Comparison of ENCODE assay signal across 3 fruit fly cellular contexts in the genomic region with DNA sequence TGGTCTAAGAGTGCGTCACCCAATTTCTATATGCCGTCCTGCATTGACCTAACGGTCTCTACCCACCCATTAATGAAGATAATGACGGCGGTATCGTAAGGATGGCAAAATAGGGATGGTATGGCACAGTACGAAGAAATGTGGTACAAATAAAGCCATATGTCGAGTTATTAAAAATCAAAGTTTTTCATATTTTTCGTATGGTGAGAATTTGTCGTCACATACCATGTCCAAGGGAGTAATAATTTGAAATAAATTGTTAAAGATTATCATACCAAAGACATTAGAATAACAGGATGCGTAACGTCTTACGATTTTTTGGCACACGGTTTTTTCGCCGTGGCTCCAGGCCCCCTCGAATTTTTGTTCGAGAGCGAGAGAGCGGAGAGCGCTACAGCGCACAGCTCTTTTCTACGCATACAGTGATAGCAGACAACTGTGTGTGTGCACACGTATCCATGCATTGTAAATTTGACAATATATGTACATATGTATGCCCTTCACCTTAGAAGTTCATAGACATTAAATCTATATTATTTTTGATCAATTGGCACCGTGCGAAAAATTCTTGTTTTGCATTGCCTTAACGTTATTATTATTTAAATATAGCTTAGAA.
TF ChIP-seq lines count a peak whose summit lies in the region.

No protein-coding gene starts in this region.

- TF ChIP-seq CTCF in whole organism, embryonic (GFP tag; optimal IDR thresholded peaks at IDR 0.05; lab: Kevin White, UChicago), result no peak

TF ChIP-seq in whole organism, adult, 20 proteins besides CTCF, POLR2A, EP300 and RAD21:
- peak; percentile 26 for TF ChIP-seq kay (GFP tag; lab: Kevin White, UChicago; ENCODE audit: borderline replicate concordance)
- TF ChIP-seq bab1 (GFP tag; optimal IDR thresholded peaks at IDR 0.05; lab: Kevin White, UChicago), result peak; percentile 8
- no peak for TF ChIP-seq pad (GFP tag; optimal IDR thresholded peaks at IDR 0.05; lab: Kevin White, UChicago)
- TF ChIP-seq ovo (GFP tag; optimal IDR thresholded peaks at IDR 0.05; lab: Kevin White, UChicago), result no peak

TF ChIP-seq in whole organism, embryonic, 481 proteins besides CTCF, POLR2A, EP300 and RAD21 (continues in another document):
- TF ChIP-seq Mes4 (GFP tag; optimal IDR thresholded peaks at IDR 0.05; lab: Kevin White, UChicago) (no peak), CG33557 (GFP tag; optimal IDR thresholded peaks at IDR 0.05; lab: Kevin White, UChicago) (no peak), CG32772 (GFP tag; IDR thresholded peaks at IDR 0.05; lab: Robert Waterston, UW) (no peak), CG8359 (GFP tag; optimal IDR thresholded peaks at IDR 0.05; lab: Kevin White, UChicago; ENCODE audit: borderline replicate concordance) (no peak), sens-2 (GFP tag; IDR thresholded peaks at IDR 0.05; lab: Robert Waterston, UW) (no peak), TFAM (GFP tag; optimal IDR thresholded peaks at IDR 0.05; lab: Kevin White, UChicago) (no peak), HHEX (GFP tag; optimal IDR thresholded peaks at IDR 0.05; lab: Kevin White, UChicago) (no peak), slbo (GFP tag; IDR thresholded peaks at IDR 0.05; lab: Robert Waterston, UW) (0 out of 2 replicates have a peak, but pooled peaks have one; percentile 4), Jarid2 (GFP tag; optimal IDR thresholded peaks at IDR 0.05; lab: Kevin White, UChicago) (no peak), CG6854 (GFP tag; optimal IDR thresholded peaks at IDR 0.05; lab: Kevin White, UChicago) (no peak), grau (tag; optimal IDR thresholded peaks at IDR 0.05; lab: Kevin White, UChicago) (no peak), Oli (tag; optimal IDR thresholded peaks at IDR 0.05; lab: Kevin White, UChicago) (no peak), eve (GFP tag; optimal IDR thresholded peaks at IDR 0.05; lab: Kevin White, UChicago) (peak in 1 of 2 experiments; percentile 16), ab (GFP tag; optimal IDR thresholded peaks at IDR 0.05; lab: Kevin White, UChicago) (no peak), CG30020 (tag; optimal IDR thresholded peaks at IDR 0.05; lab: Kevin White, UChicago) (no peak), HLHmδ (GFP tag; optimal IDR thresholded peaks at IDR 0.05; lab: Kevin White, UChicago) (peak; percentile 32), CG4282 (GFP tag; optimal IDR thresholded peaks at IDR 0.05; lab: Kevin White, UChicago) (no peak), CG11696 (GFP tag; IDR thresholded peaks at IDR 0.05; lab: Robert Waterston, UW) (no peak), tx (GFP tag; optimal IDR thresholded peaks at IDR 0.05; lab: Kevin White, UChicago) (no peak), Deaf1 (tag; optimal IDR thresholded peaks at IDR 0.05; lab: Kevin White, UChicago) (no peak), slp2 (GFP tag; optimal IDR thresholded peaks at IDR 0.05; lab: Kevin White, UChicago) (no peak), sens (GFP tag; lab: Kevin White, UChicago) (peak; percentile 74), CG4328 (GFP tag; optimal IDR thresholded peaks at IDR 0.05; lab: Kevin White, UChicago) (no peak), lov (optimal IDR thresholded peaks at IDR 0.05; lab: Kevin White, UChicago) (no peak), lov (GFP tag; IDR thresholded peaks at IDR 0.05; lab: Robert Waterston, UW) (no peak), CG2129 (GFP tag; IDR thresholded peaks at IDR 0.05; lab: Robert Waterston, UW; ENCODE audit: partially characterized antibody) (no peak), Trl (optimal IDR thresholded peaks at IDR 0.05; lab: Kevin White, UChicago) (peak; percentile 78 to 83), Trl (GFP tag; optimal IDR thresholded peaks at IDR 0.05; lab: Kevin White, UChicago) (no peak), CG1603 (tag; optimal IDR thresholded peaks at IDR 0.05; lab: Kevin White, UChicago) (no peak), Sox100B (GFP tag; optimal IDR thresholded peaks at IDR 0.05; lab: Kevin White, UChicago) (no peak), schlank (tag; optimal IDR thresholded peaks at IDR 0.05; lab: Kevin White, UChicago) (no peak), ems (GFP tag; optimal IDR thresholded peaks at IDR 0.05; lab: Kevin White, UChicago) (peak; percentile 29), zfh1 (GFP tag; IDR thresholded peaks at IDR 0.05; lab: Robert Waterston, UW) (no peak), CG10366 (GFP tag; IDR thresholded peaks at IDR 0.05; lab: Robert Waterston, UW) (no peak), CG12659 (GFP tag; optimal IDR thresholded peaks at IDR 0.05; lab: Kevin White, UChicago) (peak; percentile 44), rib (GFP tag; IDR thresholded peaks at IDR 0.05; lab: Robert Waterston, UW) (no peak), MESR4 (GFP tag; optimal IDR thresholded peaks at IDR 0.05; lab: Kevin White, UChicago) (peak; percentile 95), sna (GFP tag; IDR thresholded peaks at IDR 0.05; lab: Robert Waterston, UW; ENCODE audit: partially characterized antibody) (no peak), chm (GFP tag; IDR thresholded peaks at IDR 0.05; lab: Robert Waterston, UW) (no peak), lab (GFP tag; optimal IDR thresholded peaks at IDR 0.05; lab: Kevin White, UChicago) (no peak), CG8388 (GFP tag; optimal IDR thresholded peaks at IDR 0.05; lab: Kevin White, UChicago) (no peak)

TF ChIP-seq in whole organism, wandering third instar larva, 38 proteins besides CTCF, POLR2A, EP300 and RAD21:
- TF ChIP-seq Dfd (GFP tag; optimal IDR thresholded peaks at IDR 0.05; lab: Kevin White, UChicago) (peak; percentile 53), rgr (GFP tag; optimal IDR thresholded peaks at IDR 0.05; lab: Kevin White, UChicago) (no peak), HLH106 (tag; optimal IDR thresholded peaks at IDR 0.05; lab: Kevin White, UChicago) (no peak), CrebA (GFP tag; optimal IDR thresholded peaks at IDR 0.05; lab: Kevin White, UChicago; ENCODE audit: borderline replicate concordance) (no peak), Hnf4 (GFP tag; optimal IDR thresholded peaks at IDR 0.05; lab: Kevin White, UChicago) (no peak), tai (GFP tag; optimal IDR thresholded peaks at IDR 0.05; lab: Kevin White, UChicago) (no peak), jim (GFP tag; optimal IDR thresholded peaks at IDR 0.05; lab: Kevin White, UChicago) (no peak), psq (GFP tag; optimal IDR thresholded peaks at IDR 0.05; lab: Kevin White, UChicago) (no peak), dl (GFP tag; optimal IDR thresholded peaks at IDR 0.05; lab: Kevin White, UChicago; ENCODE audit: insufficient read depth in 1 of 2, partially characterized antibody in 2 of 2) (no peak), br (GFP tag; optimal IDR thresholded peaks at IDR 0.05; lab: Kevin White, UChicago) (no peak), h (GFP tag; optimal IDR thresholded peaks at IDR 0.05; lab: Kevin White, UChicago) (no peak), foxo (GFP tag; optimal IDR thresholded peaks at IDR 0.05; lab: Kevin White, UChicago) (no peak), OdsH (GFP tag; optimal IDR thresholded peaks at IDR 0.05; lab: Kevin White, UChicago) (no peak), CG9705 (GFP tag; optimal IDR thresholded peaks at IDR 0.05; lab: Kevin White, UChicago) (no peak), pan (optimal IDR thresholded peaks at IDR 0.05; lab: Kevin White, UChicago) (no peak), N (GFP tag; optimal IDR thresholded peaks at IDR 0.05; lab: Kevin White, UChicago) (peak; percentile 19), Myc (optimal IDR thresholded peaks at IDR 0.05; lab: Kevin White, UChicago) (no peak)
